Worm (Caenorhabditis elegans): ENCODE results near the gene gtl-2.

ce11 chrIV:11316640-11317039 lies 43.4 kb downstream of the gtl-2 start:
- TF ChIP-seq ref-1 (GFP tag; conservative IDR thresholded peaks at IDR 0.05) = no peak
- TF ChIP-seq ztf-29 (GFP tag; IDR thresholded peaks at IDR 0.05) = no peak
